Worm (Caenorhabditis elegans) whole organism, L4 larva: ENCODE measurements around the gene C56A3.4.

Source experiments
- F44E2.7 ChIP-seq: fragments of 200-800 bp; sonication (Bioruptor generic); IDR thresholded peaks from 2 replicates; pipeline ENCODE4 v2.1.2; 2022; ENCODE audit warnings: missing genetic modification characterization, missing compliant biosample characterization
- R02D3.7 ChIP-seq: fragments of 150-350 bp; sonication (generic microtip); optimal IDR thresholded peaks from 3 replicates; lab custom pipeline; 2014; ENCODE audit warnings: missing biosample characterization, missing genetic modification characterization
- daf-12 ChIP-seq: fragments of 150-350 bp; optimal IDR thresholded peaks from 2 replicates; lab custom pipeline; 2014; ENCODE audit warnings: missing biosample characterization, missing genetic modification reagents, missing genetic modification characterization
- lin-15B ChIP-seq: fragments of 150-350 bp; sonication (generic microtip); optimal IDR thresholded peaks from 3 replicates; lab custom pipeline; 2014; ENCODE audit warnings: missing biosample characterization, missing genetic modification characterization
- mdl-1 ChIP-seq, 2 experiments: fragments of 150-350 bp in 1 of 2; sonication (generic microtip) in 1 of 2; optimal IDR thresholded peaks; 2 replicates each; lab custom pipeline; 2014 to 2017; ENCODE audit warnings: missing biosample characterization in 2 of 2, missing genetic modification characterization in 2 of 2
- sdz-12 ChIP-seq: fragments of 200-800 bp; sonication (Bioruptor generic); optimal IDR thresholded peaks from 2 replicates; lab custom pipeline; 2018; ENCODE audit warnings: mild to moderate bottlenecking, missing genetic modification characterization, missing compliant biosample characterization

DNA sequence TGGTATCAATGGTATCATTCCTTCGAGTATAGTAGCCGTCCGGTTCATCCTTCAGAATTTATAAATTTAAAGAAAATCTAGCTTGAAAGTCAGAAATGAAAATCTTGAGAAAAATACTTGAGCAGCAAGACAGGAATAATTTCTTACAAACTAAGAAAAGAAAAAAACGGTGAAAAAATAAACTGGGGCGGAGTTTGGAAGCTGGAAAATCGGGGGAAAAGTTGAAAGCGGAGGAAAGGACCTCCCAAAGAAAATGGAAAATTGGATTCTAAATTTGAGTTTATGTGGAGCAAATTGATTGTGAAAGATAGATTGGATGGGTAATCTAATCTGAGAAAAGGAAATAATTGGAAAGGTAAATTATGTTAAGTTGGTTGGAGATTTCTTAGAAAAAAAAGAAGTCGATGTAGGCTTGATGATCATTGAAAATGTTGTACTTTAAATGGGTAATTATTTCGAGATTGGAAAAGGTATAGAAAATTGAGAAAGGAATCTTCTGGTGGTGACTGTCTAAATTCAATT, 15.4 kb downstream of the C56A3.4 start, which contains the start of gene frpr-5:
- TF ChIP-seq lin-15B (tag; lab: Kevin White, UChicago) (no peak), sdz-12 (GFP tag; lab: Kevin White, UChicago) (no peak), F44E2.7 (no peak), daf-12 (tag; lab: Kevin White, UChicago) (no peak), mdl-1 (tag; optimal IDR thresholded peaks at IDR 0.05; lab: Kevin White, UChicago) (no peak), R02D3.7 (no peak)
